Worm (Caenorhabditis elegans): ENCODE data around the gene agt-1.

ce11 chrIV:13380506-13380905 is 11.3 kb upstream of the agt-1 start:
- TF ChIP-seq hnd-1 (tag; optimal IDR thresholded peaks at IDR 0.05): no peak
- TF ChIP-seq tbx-37 (GFP tag; conservative IDR thresholded peaks at IDR 0.05): no peak
- no peak for TF ChIP-seq flt-1 (GFP tag; IDR thresholded peaks at IDR 0.05)
- TF ChIP-seq ama-1 (optimal IDR thresholded peaks at IDR 0.05): peak; percentile 28
- TF ChIP-seq hmbx-1 (tag; optimal IDR thresholded peaks at IDR 0.05): no peak
- no peak for TF ChIP-seq sea-1 (GFP tag; conservative IDR thresholded peaks at IDR 0.05)
- no peak for TF ChIP-seq scrt-1 (GFP tag; IDR thresholded peaks at IDR 0.05)
- no peak for TF ChIP-seq hmg-4 (GFP tag; optimal IDR thresholded peaks at IDR 0.05)
- TF ChIP-seq tbx-11 (GFP tag; IDR thresholded peaks at IDR 0.05): no peak
- TF ChIP-seq ets-7 (tag; optimal IDR thresholded peaks at IDR 0.05): no peak
- TF ChIP-seq ceh-13 (GFP tag; optimal IDR thresholded peaks at IDR 0.05): no peak
